Worm (Caenorhabditis elegans): ENCODE measurements around the gene scly-1.
A peak's percentile ranks its signal among the peaks of the same experiment; 100 is the strongest.

The scly-1 gene

DNA sequence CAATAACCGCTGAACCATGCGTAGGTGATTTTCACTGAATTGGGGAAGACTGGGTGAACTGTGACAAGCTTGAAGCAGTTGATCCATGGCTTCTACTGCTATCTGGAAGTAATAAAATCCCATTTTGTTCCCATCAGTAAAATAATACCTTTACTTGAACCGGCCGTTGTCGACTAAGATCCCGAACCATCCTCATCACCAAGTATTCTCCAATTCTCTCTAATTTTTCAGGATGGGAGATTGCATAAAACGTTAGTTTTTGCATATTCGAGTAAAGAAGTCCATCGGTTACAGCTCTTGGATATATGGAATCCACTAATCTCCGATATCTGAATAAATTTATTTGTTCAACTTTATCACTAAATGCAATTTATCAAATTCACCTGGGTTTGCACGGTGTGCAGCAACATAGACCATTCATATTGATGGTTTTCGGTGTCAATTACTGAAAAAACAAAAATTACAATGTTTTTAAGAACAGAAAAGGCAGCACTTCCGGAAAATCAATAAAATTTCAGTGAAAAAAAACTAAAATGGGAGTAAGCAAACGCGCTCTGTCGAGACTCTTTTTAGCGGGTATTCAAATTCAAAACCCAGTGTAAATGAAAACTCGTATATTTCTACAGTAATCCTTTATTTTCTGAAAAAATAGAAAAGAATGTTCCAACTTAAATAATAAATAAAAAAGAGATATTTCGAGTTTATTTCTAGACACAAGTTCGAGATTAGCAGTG is 39.9 kb upstream of the scly-1 start, which contains the start of gene efr-3:
TSS of gene efr-3 (minus strand) at position 505 of the 734 bp plus-strand sequence.
- TF ChIP-seq npax-4 (tag; optimal IDR thresholded peaks at IDR 0.05), result no peak
- peak; percentile 6 for TF ChIP-seq unc-42 (tag; optimal IDR thresholded peaks at IDR 0.05)
- TF ChIP-seq fkh-6 (tag; optimal IDR thresholded peaks at IDR 0.05), result no peak
- TF ChIP-seq ceh-48 (tag; optimal IDR thresholded peaks at IDR 0.05), result peak; percentile 90

DNA sequence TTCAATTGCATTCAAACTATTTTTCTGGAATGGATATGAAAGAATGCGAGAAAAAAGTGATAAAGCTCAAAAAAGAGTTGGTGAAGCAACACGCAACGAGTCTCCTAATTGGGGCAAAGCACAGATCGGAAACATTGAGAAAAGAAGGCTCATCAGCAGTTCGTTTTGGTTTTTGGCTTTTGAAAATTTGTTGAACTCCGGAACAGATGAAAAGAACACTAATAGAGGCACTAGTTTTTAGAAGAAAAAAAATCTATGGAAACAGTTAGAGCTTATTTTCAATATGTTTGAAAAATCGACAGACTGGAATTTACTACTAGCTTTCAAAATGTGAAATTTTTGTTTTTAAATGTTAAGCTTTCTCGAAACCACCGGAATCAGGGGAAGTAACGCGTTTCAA is 31.0 kb upstream of the scly-1 start:
- TF ChIP-seq ceh-2 (tag; optimal IDR thresholded peaks at IDR 0.05) (no peak), nfya-1 (tag; optimal IDR thresholded peaks at IDR 0.05) (no peak), hlh-30 (tag; optimal IDR thresholded peaks at IDR 0.05; ENCODE audit: insufficient read depth) (no peak), C08G9.2 (tag; optimal IDR thresholded peaks at IDR 0.05) (no peak), ama-1 (optimal IDR thresholded peaks at IDR 0.05) (no peak), nhr-232 (tag; optimal IDR thresholded peaks at IDR 0.05) (no peak), fkh-6 (tag; optimal IDR thresholded peaks at IDR 0.05) (no peak), pat-9 (tag; optimal IDR thresholded peaks at IDR 0.05) (no peak), pag-3 (tag; optimal IDR thresholded peaks at IDR 0.05; ENCODE audit: borderline replicate concordance) (no peak), ets-4 (tag; optimal IDR thresholded peaks at IDR 0.05) (no peak), T23F11.4 (GFP tag; optimal IDR thresholded peaks at IDR 0.05) (no peak), F13H6.1 (tag; optimal IDR thresholded peaks at IDR 0.05) (no peak), ztf-16 (tag; optimal IDR thresholded peaks at IDR 0.05) (no peak), ceh-45 (GFP tag; IDR thresholded peaks at IDR 0.05) (no peak), pha-2 (tag; optimal IDR thresholded peaks at IDR 0.05) (no peak), ref-2 (tag; optimal IDR thresholded peaks at IDR 0.05) (no peak), mec-3 (tag; optimal IDR thresholded peaks at IDR 0.05; ENCODE audit: borderline replicate concordance) (no peak)

DNA sequence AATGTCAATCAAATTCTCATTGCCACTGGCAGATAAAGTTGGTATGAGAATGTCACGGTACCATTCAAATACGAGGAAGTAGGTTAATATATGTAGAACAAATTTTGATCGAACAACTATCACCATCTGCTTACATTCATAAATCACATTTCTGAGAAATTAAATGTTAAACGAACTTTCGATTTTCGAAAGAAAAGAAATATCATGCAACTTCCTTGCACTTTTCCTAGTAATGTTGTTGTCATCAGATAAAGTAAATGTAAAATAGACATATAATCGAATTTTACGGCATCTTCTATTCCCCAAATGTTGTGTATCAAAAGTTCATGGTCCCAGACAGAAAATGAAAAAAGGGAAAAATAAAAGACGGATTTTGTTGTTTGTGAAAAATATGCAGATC is 30.6 kb upstream of the scly-1 start:
- TF ChIP-seq unc-55 (GFP tag; optimal IDR thresholded peaks at IDR 0.05), result no peak

DNA sequence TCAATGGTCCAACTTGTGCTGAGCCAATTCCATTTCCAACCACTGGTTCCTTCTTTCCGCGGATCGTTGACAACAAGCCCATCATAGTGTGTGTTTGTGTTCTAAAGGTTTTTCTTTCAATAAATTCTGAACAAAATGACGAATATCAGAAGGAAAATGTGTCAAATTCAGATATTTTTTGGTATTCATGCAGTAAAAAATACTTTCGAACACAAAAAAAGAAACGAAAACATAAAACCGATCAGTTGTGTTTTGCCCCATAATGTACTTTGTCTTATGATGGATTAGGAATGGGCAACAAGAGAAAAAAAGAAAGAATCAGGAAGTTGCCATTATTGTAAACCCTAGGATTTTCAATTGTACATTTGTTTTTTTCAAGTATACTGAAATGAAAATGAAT is 28.3 kb upstream of the scly-1 start, which contains the start of gene glb-10:
TSS of gene glb-10 (minus strand) at position 101 of the 400 bp plus-strand sequence.
- TF ChIP-seq zip-5 (tag; optimal IDR thresholded peaks at IDR 0.05) (no peak), hlh-6 (tag; optimal IDR thresholded peaks at IDR 0.05) (no peak), ttx-3 (tag; optimal IDR thresholded peaks at IDR 0.05) (no peak), unc-42 (tag; optimal IDR thresholded peaks at IDR 0.05) (no peak), ceh-2 (tag; optimal IDR thresholded peaks at IDR 0.05) (no peak), ceh-9 (tag; optimal IDR thresholded peaks at IDR 0.05) (no peak), ceh-24 (tag; optimal IDR thresholded peaks at IDR 0.05) (no peak), pax-1 (tag; optimal IDR thresholded peaks at IDR 0.05) (no peak), lim-6 (tag; optimal IDR thresholded peaks at IDR 0.05) (no peak), elt-4 (tag; optimal IDR thresholded peaks at IDR 0.05) (no peak), gmeb-2 (tag; optimal IDR thresholded peaks at IDR 0.05) (no peak), nhr-11 (tag; optimal IDR thresholded peaks at IDR 0.05) (no peak), dmd-4 (tag; optimal IDR thresholded peaks at IDR 0.05; ENCODE audit: borderline replicate concordance) (no peak)

DNA sequence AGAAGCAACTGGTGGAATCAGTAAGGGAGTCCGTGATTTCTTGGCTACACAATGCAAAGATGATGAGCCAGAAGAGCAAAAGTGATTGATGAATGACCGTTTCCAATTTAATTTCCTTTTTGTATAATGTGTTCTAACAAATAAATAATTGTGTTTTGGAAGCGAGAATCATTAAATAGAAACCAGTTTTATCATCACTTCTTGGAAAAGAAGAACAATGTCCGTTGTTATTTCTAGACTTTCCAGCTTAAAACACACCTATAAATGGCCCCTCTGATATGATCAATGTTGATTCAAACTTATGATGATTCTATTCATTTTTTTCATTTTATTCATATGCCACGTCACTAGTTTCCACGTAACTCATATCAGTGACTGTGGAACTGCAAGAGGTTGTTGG is 25.2 kb upstream of the scly-1 start, which contains the start of gene C29F5.8:
TSS of gene C29F5.8 (plus strand) at position 301 of the 400 bp plus-strand sequence.
- TF ChIP-seq pag-3 (tag; optimal IDR thresholded peaks at IDR 0.05; ENCODE audit: borderline replicate concordance) (no peak), Y22D7AL.16 (tag; optimal IDR thresholded peaks at IDR 0.05) (no peak), ceh-45 (GFP tag; IDR thresholded peaks at IDR 0.05) (no peak), pha-4 (tag; optimal IDR thresholded peaks at IDR 0.05) (no peak), ttx-3 (tag; optimal IDR thresholded peaks at IDR 0.05) (no peak), fkh-10 (GFP tag; optimal IDR thresholded peaks at IDR 0.05) (no peak), K02D7.2 (tag; optimal IDR thresholded peaks at IDR 0.05) (no peak), hlh-6 (tag; optimal IDR thresholded peaks at IDR 0.05) (no peak), ceh-34 (tag; optimal IDR thresholded peaks at IDR 0.05) (no peak), pqm-1 (tag; optimal IDR thresholded peaks at IDR 0.05) (no peak), ceh-22 (tag; optimal IDR thresholded peaks at IDR 0.05) (no peak)

Measured in whole organism, late embryonic.